Worm (Caenorhabditis elegans): Measurements from ENCODE around the gene T28D9.4.

T28D9.4 gene

DNA sequence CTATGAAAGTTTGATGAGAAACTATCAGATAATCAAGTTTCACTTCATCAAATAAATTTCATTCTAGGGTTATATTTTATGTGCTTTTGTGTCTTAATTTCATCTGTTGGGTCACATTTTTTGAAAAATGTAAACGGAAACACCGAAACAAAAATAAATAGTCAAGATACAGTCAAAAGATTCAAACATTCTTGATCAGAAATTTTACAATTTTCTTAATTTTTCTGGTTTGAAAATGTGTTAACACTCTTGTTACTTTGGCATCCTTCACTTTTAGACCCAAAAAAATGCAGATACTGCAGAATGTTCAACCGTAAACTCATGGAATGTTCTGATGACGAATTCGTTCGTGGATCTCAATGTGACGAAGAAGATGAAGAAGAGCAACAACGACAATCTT lies 22.1 kb upstream of the T28D9.4 start, which contains the start of gene aptf-1:
aptf-1 (plus strand) TSS at position 301 of the 400 bp plus-strand sequence.
- TF ChIP-seq elt-1 (tag; optimal IDR thresholded peaks at IDR 0.05) (no peak), elt-2 (tag; optimal IDR thresholded peaks at IDR 0.05) (no peak), nhr-12 (tag; optimal IDR thresholded peaks at IDR 0.05) (no peak), ceh-9 (tag; optimal IDR thresholded peaks at IDR 0.05) (no peak), tbx-2 (tag; optimal IDR thresholded peaks at IDR 0.05) (no peak), ama-1 (optimal IDR thresholded peaks at IDR 0.05) (no peak)

DNA sequence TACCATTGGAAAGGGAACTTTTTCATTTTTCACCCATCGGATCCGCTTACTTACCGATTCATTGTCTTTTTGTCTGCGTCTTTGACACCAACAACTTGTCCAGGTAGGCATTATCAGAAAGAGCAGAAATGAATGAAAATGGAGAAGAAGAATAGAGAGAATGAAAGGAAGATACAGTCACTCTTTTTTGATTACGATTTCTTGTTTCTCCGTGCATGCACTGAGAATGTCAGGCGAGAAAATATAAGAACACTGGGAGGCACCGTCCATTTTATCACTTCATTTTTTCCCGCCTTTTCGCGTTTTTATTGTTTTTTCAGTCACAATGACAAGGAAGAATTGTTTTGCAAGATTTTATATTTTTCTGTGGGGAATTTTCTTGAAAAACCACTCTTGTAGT lies 7.4 kb upstream of the T28D9.4 start:
- TF ChIP-seq egl-27 (tag; optimal IDR thresholded peaks at IDR 0.05) (no peak), mdl-1 (tag; optimal IDR thresholded peaks at IDR 0.05) (no peak), aly-2 (tag; optimal IDR thresholded peaks at IDR 0.05) (no peak), nhr-25 (tag; optimal IDR thresholded peaks at IDR 0.05) (no peak), ama-1 (optimal IDR thresholded peaks at IDR 0.05) (no peak), elt-2 (tag; optimal IDR thresholded peaks at IDR 0.05) (peak; percentile 62), pqm-1 (tag; optimal IDR thresholded peaks at IDR 0.05) (peak; percentile 11)

DNA sequence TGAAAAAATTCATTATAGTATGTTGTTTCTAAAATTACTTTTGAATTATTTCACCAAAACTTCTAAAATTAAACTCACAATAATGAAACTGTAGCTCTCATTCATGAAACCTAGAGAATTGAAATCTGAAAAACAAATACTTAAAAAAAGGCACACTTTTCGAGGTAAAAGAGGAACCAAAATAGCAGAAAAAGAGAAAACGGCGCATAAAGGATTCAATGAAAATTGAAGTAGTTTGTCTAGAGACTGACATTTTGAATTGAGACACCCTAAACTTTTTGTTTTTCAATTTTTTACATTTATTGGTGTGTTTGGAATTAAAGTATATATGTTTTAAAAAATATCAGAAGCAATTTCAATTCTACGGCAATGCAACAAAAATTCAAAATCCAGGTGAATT lies 5.8 kb upstream of the T28D9.4 start, which contains the start of gene dgk-5:
dgk-5 (minus strand) TSS at position 101 of the 400 bp plus-strand sequence.
- TF ChIP-seq snpc-4 (tag; optimal IDR thresholded peaks at IDR 0.05) (no peak), sea-2 (GFP tag; optimal IDR thresholded peaks at IDR 0.05) (no peak), mdl-1 (tag; optimal IDR thresholded peaks at IDR 0.05) (no peak), ceh-82 (tag; optimal IDR thresholded peaks at IDR 0.05) (no peak), ZK546.5 (tag; optimal IDR thresholded peaks at IDR 0.05) (no peak), egl-5 (tag; optimal IDR thresholded peaks at IDR 0.05) (no peak), nhr-12 (tag; optimal IDR thresholded peaks at IDR 0.05) (no peak), elt-1 (tag; optimal IDR thresholded peaks at IDR 0.05) (no peak), ceh-28 (tag; optimal IDR thresholded peaks at IDR 0.05) (no peak)

DNA sequence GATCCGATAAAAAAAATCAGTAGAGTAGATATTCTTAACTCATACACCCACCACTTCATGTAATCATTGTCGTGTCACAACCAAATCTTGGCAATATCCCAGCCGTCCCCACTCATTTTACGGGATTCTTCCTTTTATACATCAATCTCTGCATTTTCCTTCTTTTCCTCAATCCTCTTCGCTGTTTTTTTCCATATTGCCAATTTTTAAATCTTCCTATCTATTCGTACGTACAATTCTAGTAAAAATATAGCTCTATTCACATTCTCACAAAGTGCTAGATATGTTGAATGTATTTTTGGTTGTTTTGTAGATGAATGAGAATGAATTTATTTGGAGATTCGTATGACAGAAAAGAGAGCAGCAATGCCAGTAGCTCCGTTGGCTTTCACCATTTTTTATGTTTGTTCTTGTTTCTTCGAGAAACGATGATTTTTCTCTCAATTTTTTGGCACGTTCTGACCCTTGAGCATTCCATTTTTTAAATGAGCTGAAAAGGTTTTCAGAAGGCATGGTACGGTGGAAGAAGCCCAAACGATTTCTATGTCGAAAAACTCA lies 1.5 kb upstream of the T28D9.4 start, which contains the start of gene T28D9.16:
T28D9.16 (plus strand) TSS at position 508 of the 558 bp plus-strand sequence.
- no peak for TF ChIP-seq daf-12 (tag; optimal IDR thresholded peaks at IDR 0.05)

DNA sequence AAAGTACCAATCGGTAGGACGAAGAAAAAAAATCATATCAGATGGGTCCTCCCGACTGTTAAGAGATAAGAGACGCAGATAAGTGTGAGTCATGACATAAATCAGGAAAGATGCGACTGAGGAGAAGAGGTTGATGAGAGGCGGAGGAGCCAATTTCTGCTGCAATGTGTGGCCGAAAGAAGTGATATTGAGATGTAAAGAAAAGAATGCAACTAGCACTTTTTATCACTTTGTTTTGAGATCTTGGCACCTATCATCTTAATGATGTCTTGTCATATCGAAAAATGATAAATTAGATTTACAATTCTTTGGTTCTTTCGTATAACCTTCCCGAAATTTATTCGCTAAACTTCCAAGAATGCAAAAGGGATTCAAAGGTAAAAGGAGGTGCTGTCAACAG lies 5.3 kb downstream of the T28D9.4 start, which contains the start of gene del-10:
del-10 (minus strand) TSS at position 24 of the 400 bp plus-strand sequence.
- TF ChIP-seq ama-1 (optimal IDR thresholded peaks at IDR 0.05) (no peak), elt-1 (tag; optimal IDR thresholded peaks at IDR 0.05) (no peak), fos-1 (tag; optimal IDR thresholded peaks at IDR 0.05) (no peak), egl-5 (tag; optimal IDR thresholded peaks at IDR 0.05) (peak; percentile 78)

DNA sequence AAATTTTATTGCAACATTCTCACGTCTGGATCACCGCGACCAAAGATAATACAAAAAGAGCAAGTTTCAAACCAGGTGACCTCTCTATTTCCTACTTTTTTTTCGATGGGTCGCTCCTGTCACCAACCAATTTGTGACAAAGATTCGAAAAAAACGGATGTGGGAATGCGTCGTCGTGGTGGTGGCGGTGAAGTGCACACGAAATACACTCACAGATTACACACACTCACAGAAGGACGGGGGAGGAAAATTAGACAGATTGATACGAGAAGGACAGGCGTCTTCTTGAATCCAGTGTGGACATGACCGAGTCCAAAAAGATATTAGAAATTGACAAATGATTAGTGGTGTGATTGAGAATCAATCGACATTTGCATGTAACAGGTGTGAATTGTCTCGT lies 6.0 kb downstream of the T28D9.4 start:
- TF ChIP-seq nhr-25 (tag; optimal IDR thresholded peaks at IDR 0.05) (no peak), snpc-4 (tag; optimal IDR thresholded peaks at IDR 0.05) (no peak), tbx-2 (tag; optimal IDR thresholded peaks at IDR 0.05) (no peak), mdl-1 (tag; optimal IDR thresholded peaks at IDR 0.05) (no peak)

DNA sequence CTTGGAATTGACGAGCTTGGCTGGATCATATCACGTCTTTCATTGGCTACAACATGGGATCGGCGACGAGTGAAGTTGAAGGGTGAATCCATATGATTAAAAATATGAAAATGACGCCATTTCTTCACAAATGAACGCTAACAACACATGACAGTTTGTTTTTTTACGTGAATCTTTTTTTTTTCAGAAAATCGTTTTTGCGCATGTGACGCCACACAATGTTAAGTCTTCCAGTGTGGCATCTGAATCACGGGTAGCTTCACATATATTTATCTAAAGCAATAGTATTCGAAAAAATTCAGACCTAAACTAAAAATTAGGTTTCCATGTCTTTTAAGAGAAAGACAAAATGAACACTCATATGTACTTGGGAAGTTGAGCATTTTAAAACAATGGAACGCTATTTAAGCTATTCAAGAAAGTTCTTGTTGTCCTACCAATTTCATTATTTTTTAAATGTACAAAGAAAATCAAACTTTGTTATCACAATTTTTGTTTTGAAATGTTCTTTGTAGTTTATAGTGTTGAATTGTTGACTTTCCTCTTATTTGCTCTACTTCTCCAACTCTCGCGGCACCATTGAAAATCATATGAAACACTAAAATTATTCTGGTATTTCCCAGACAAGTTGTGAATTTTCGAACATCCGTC lies 8.2 kb downstream of the T28D9.4 start, which contains the start of the genes lido-16 and plpp-1.2:
lido-16 (minus strand) TSS at position 101 of the 651 bp plus-strand sequence.
plpp-1.2 (plus strand) TSS at position 601 of the 651 bp plus-strand sequence.
- TF ChIP-seq pqm-1 (tag; optimal IDR thresholded peaks at IDR 0.05) (no peak), nhr-76 (tag; optimal IDR thresholded peaks at IDR 0.05) (no peak), ceh-82 (tag; optimal IDR thresholded peaks at IDR 0.05) (no peak), hmg-11 (tag; optimal IDR thresholded peaks at IDR 0.05) (no peak)

DNA sequence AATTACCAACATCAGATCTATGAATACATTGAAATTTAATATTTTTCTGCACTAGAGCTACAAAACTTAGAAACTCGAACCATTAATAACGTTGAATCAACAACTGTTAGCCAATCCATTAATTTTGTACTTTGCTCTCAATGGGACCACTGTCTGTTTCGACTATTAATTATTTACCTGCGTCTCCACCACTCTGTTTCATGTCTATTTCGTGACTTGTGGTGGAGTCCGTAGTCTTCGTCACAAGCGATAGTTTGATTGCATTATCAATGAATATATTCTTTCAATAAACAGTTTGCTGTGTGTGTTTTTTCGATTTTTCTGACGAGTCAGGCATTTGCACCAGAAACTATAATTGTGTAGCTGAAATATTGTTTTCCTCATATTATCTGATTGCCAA lies 9.6 kb downstream of the T28D9.4 start:
- TF ChIP-seq pqm-1 (tag; optimal IDR thresholded peaks at IDR 0.05) (peak; percentile 64), nfya-1 (tag; optimal IDR thresholded peaks at IDR 0.05; ENCODE audit: insufficient read depth) (peak; percentile 17), fkh-10 (GFP tag; optimal IDR thresholded peaks at IDR 0.05) (no peak), elt-2 (tag; optimal IDR thresholded peaks at IDR 0.05) (peak; percentile 57)
